Worm (Caenorhabditis elegans): ENCODE results near the gene T23G5.3.

- TF ChIP-seq tra-4 (tag; optimal IDR thresholded peaks at IDR 0.05) (no peak), flt-1 (GFP tag; IDR thresholded peaks at IDR 0.05) (no peak), ceh-36 (tag; optimal IDR thresholded peaks at IDR 0.05) (no peak), scrt-1 (GFP tag; IDR thresholded peaks at IDR 0.05) (no peak), ama-1 (optimal IDR thresholded peaks at IDR 0.05) (no peak), ets-7 (tag; optimal IDR thresholded peaks at IDR 0.05) (no peak), aly-1 (tag; optimal IDR thresholded peaks at IDR 0.05) (no peak), ceh-13 (GFP tag; optimal IDR thresholded peaks at IDR 0.05) (no peak), B0310.2 (tag; optimal IDR thresholded peaks at IDR 0.05) (no peak), hnd-1 (tag; optimal IDR thresholded peaks at IDR 0.05) (no peak)
These were observed 8.9 kb upstream of the T23G5.3 start, which contains the start of gene saeg-2 for ce11 chrIII:9239983-9240382.
